Worm (Caenorhabditis elegans) whole organism, midembryonic: ENCODE results near the gene sdz-8.

Source experiments
- T22C8.4 ChIP-seq: fragments of 200-800 bp; sonication (Bioruptor generic); IDR thresholded peaks from 2 replicates; pipeline ENCODE4 v1.3.6; 2022; ENCODE audit warnings: missing genetic modification characterization, missing compliant biosample characterization
- cog-1 ChIP-seq: sonication (generic microtip); optimal IDR thresholded peaks from 2 replicates; lab custom pipeline; 2016; ENCODE audit warnings: missing genetic modification characterization, missing compliant biosample characterization
- flt-1 ChIP-seq: fragments of 200-800 bp; sonication (Bioruptor generic); IDR thresholded peaks from 2 replicates; pipeline ENCODE4 v1.3.6; 2022; ENCODE audit warnings: missing genetic modification characterization, missing compliant biosample characterization
- klf-2 ChIP-seq: fragments of 200-800 bp; sonication (Bioruptor generic); conservative IDR thresholded peaks from 2 replicates; pipeline ENCODE4 v1.3.6; 2022; ENCODE audit warnings: missing genetic modification reagents, missing genetic modification characterization, missing compliant biosample characterization
- med-1 ChIP-seq: sonication (generic microtip); optimal IDR thresholded peaks from 2 replicates; lab custom pipeline; 2017; ENCODE audit warnings: missing genetic modification characterization, mild to moderate bottlenecking, missing compliant biosample characterization, antibody characterized with exemption, missing genetic modification reagents; ENCODE audit not compliant: insufficient read depth
- ref-1 ChIP-seq: fragments of 200-800 bp; sonication (Bioruptor generic); conservative IDR thresholded peaks from 2 replicates; pipeline ENCODE4 v1.3.6; 2022; ENCODE audit warnings: missing genetic modification reagents, missing genetic modification characterization, missing compliant biosample characterization
- tab-1 ChIP-seq: fragments of 200-800 bp; sonication (Bioruptor generic); IDR thresholded peaks from 2 replicates; pipeline ENCODE4 v1.3.6; 2022; ENCODE audit warnings: missing genetic modification characterization, missing compliant biosample characterization
- ztf-29 ChIP-seq: fragments of 200-800 bp; sonication (Bioruptor generic); IDR thresholded peaks from 2 replicates; pipeline ENCODE4 v1.3.6; 2022; ENCODE audit warnings: missing genetic modification reagents, missing genetic modification characterization, missing compliant biosample characterization

DNA sequence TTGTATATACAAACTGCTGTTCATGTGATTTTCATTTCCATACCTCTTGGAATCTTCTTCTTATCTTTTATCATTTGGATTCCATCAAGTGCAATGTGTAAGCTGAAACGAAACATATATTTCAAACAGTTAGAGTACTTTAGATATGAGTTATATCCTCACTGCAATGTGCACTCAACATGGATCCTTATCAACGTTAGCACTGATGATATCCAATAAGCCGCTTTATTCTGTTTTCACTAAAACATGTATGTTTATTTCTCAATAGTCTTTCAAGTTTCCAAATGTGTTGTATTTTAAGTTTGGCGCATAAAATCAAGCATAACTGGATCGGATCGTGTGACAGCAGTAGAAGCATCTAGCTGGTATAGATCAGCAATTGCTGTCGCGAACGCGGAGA is 29.3 kb downstream of the sdz-8 start, which contains the start of gene T11F9.10:
- TF ChIP-seq cog-1 (no peak), klf-2 (no peak), med-1 (GFP tag; lab: Kevin White, UChicago) (no peak), ref-1 (GFP tag; lab: Robert Waterston, UW) (no peak), ztf-29 (GFP tag; lab: Robert Waterston, UW) (no peak), T22C8.4 (GFP tag; lab: Robert Waterston, UW) (no peak), tab-1 (no peak), flt-1 (GFP tag; lab: Robert Waterston, UW) (no peak)
